Fruit fly (Drosophila melanogaster) whole organism, embryonic: ENCODE results near the gene Rbcn-3B.

Experiments
- Atf3 ChIP-seq: fragments of 200-800 bp; sonication (Bioruptor generic); optimal IDR thresholded peaks from 3 replicates; lab custom pipeline; 2016; ENCODE audit warnings: missing biosample characterization, missing genetic modification characterization
- Awh ChIP-seq: fragments of 200-800 bp; sonication (Bioruptor generic); IDR thresholded peaks from 2 replicates; pipeline ENCODE4, ENCODE4 v1.3.6; 2022; ENCODE audit warnings: missing biosample characterization, missing genetic modification characterization
- BEAF-32 ChIP-seq: fragments of 200-800 bp; sonication (Bioruptor generic); optimal IDR thresholded peaks from 3 replicates; lab custom pipeline; 2017; ENCODE audit warnings: missing biosample characterization, missing genetic modification characterization, mild to moderate bottlenecking, moderate library complexity, missing genetic modification reagents
- Bgb ChIP-seq: fragments of 200-800 bp; sonication (Bioruptor generic); IDR thresholded peaks from 2 replicates; pipeline ENCODE4 v1.3.6; 2022; ENCODE audit warnings: missing biosample characterization, missing genetic modification characterization; ENCODE audit not compliant: partially characterized antibody
- CG10979 ChIP-seq: fragments of 200-800 bp; sonication (Bioruptor generic); optimal IDR thresholded peaks from 2 replicates; lab custom pipeline; 2018; ENCODE audit warnings: missing biosample characterization, mild to moderate bottlenecking, missing genetic modification characterization, moderate library complexity
- CG11695 ChIP-seq: fragments of 200-800 bp; sonication (Bioruptor generic); IDR thresholded peaks from 3 replicates; pipeline ENCODE4 v1.3.6; 2022; ENCODE audit warnings: missing biosample characterization, missing genetic modification characterization
- CG14667 ChIP-seq: fragments of 200-800 bp; sonication (Bioruptor generic); IDR thresholded peaks from 2 replicates; pipeline ENCODE4 v1.3.6; 2022; ENCODE audit warnings: missing biosample characterization, missing genetic modification characterization
- CG15696 ChIP-seq: fragments of 200-800 bp; sonication (Bioruptor generic); optimal IDR thresholded peaks from 2 replicates; lab custom pipeline; 2019; ENCODE audit warnings: missing biosample characterization, mild to moderate bottlenecking, missing genetic modification characterization, moderate library complexity
- CG1603 ChIP-seq: fragments of 200-800 bp; sonication (Bioruptor generic); optimal IDR thresholded peaks from 2 replicates; lab custom pipeline; 2019; ENCODE audit warnings: missing biosample characterization, mild to moderate bottlenecking, missing genetic modification characterization, moderate library complexity
- CG17359 ChIP-seq: fragments of 200-800 bp; sonication (Bioruptor generic); optimal IDR thresholded peaks from 3 replicates; lab custom pipeline; 2018; ENCODE audit warnings: missing biosample characterization, mild to moderate bottlenecking, missing genetic modification characterization, moderate library complexity
- CG17385 ChIP-seq: fragments of 200-800 bp; sonication (Bioruptor generic); optimal IDR thresholded peaks from 3 replicates; lab custom pipeline; 2018; ENCODE audit warnings: missing biosample characterization, mild to moderate bottlenecking, missing genetic modification characterization
- CG2199 ChIP-seq: fragments of 200-800 bp; sonication (Bioruptor generic); IDR thresholded peaks from 3 replicates; pipeline ENCODE4 v1.3.6; 2022; ENCODE audit warnings: missing biosample characterization, missing genetic modification characterization
- CG30403 ChIP-seq: fragments of 200-800 bp; sonication (Bioruptor generic); optimal IDR thresholded peaks from 3 replicates; lab custom pipeline; 2016; ENCODE audit warnings: missing biosample characterization, missing genetic modification characterization
- CG34224 ChIP-seq: fragments of 200-800 bp; sonication (Bioruptor generic); IDR thresholded peaks from 3 replicates; pipeline ENCODE4 v1.3.6; 2022; ENCODE audit warnings: missing biosample characterization, missing genetic modification characterization; ENCODE audit not compliant: partially characterized antibody
- CG5180 ChIP-seq: fragments of 200-800 bp; sonication (Bioruptor generic); optimal IDR thresholded peaks from 3 replicates; lab custom pipeline; 2017; ENCODE audit warnings: missing biosample characterization, missing genetic modification characterization, mild to moderate bottlenecking, moderate library complexity, missing genetic modification reagents
- CG6272 ChIP-seq: fragments of 200-800 bp; sonication (Bioruptor generic); IDR thresholded peaks from 2 replicates; pipeline ENCODE4 v1.3.6; 2022; ENCODE audit warnings: missing biosample characterization, missing genetic modification characterization
- CG6813 ChIP-seq: fragments of 200-800 bp; sonication (Bioruptor generic); optimal IDR thresholded peaks from 2 replicates; lab custom pipeline; 2017; ENCODE audit warnings: missing biosample characterization, missing genetic modification characterization, mild to moderate bottlenecking, moderate library complexity, missing genetic modification reagents
- CG7745 ChIP-seq: fragments of 200-800 bp; sonication (Bioruptor generic); optimal IDR thresholded peaks from 2 replicates; lab custom pipeline; 2018; ENCODE audit warnings: missing biosample characterization, mild to moderate bottlenecking, missing genetic modification characterization, moderate library complexity
- CG9609 ChIP-seq: fragments of 200-800 bp; sonication (Bioruptor generic); optimal IDR thresholded peaks from 3 replicates; lab custom pipeline; 2016; ENCODE audit warnings: missing biosample characterization, missing genetic modification characterization
- CG9727 ChIP-seq: fragments of 200-800 bp; sonication (Bioruptor generic); optimal IDR thresholded peaks from 3 replicates; lab custom pipeline; 2017; ENCODE audit warnings: missing biosample characterization, mild to moderate bottlenecking, missing genetic modification characterization
- CG9932 ChIP-seq: fragments of 200-800 bp; sonication (Bioruptor generic); IDR thresholded peaks from 2 replicates; pipeline ENCODE4 v1.3.6; 2022; ENCODE audit warnings: missing biosample characterization, missing genetic modification characterization
- Drgx ChIP-seq: fragments of 200-800 bp; sonication (Bioruptor generic); IDR thresholded peaks from 2 replicates; pipeline ENCODE4 v1.3.6; 2022; ENCODE audit warnings: missing biosample characterization, missing genetic modification characterization
- Neu2 ChIP-seq: fragments of 200-800 bp; sonication (Bioruptor generic); optimal IDR thresholded peaks from 3 replicates; lab custom pipeline; 2016; ENCODE audit warnings: missing biosample characterization, missing genetic modification characterization, borderline replicate concordance
- PHDP ChIP-seq: fragments of 200-800 bp; sonication (Bioruptor generic); optimal IDR thresholded peaks from 3 replicates; lab custom pipeline; 2018; ENCODE audit warnings: missing biosample characterization, mild to moderate bottlenecking, missing genetic modification characterization, moderate library complexity
- Poxn ChIP-seq: fragments of 200-800 bp; sonication (Bioruptor generic); IDR thresholded peaks from 2 replicates; pipeline ENCODE4 v1.3.6; 2022; ENCODE audit warnings: missing biosample characterization, missing genetic modification characterization
- Six4 ChIP-seq: fragments of 200-800 bp; sonication (Bioruptor generic); optimal IDR thresholded peaks from 2 replicates; lab custom pipeline; 2016; ENCODE audit warnings: missing biosample characterization, missing genetic modification characterization
- Taf1 ChIP-seq: fragments of 200-800 bp; sonication (Bioruptor generic); IDR thresholded peaks from 2 replicates; pipeline ENCODE4 v1.3.6; 2022; ENCODE audit warnings: missing biosample characterization, missing genetic modification characterization
- ab ChIP-seq: fragments of 200-800 bp; sonication (Bioruptor generic); optimal IDR thresholded peaks from 2 replicates; lab custom pipeline; 2016; ENCODE audit warnings: missing biosample characterization, missing genetic modification characterization
- br ChIP-seq: fragments of >200 bp; optimal IDR thresholded peaks from 2 replicates; lab custom pipeline; 2017
- chif ChIP-seq, 2 experiments: fragments of 200-800 bp; sonication (Bioruptor generic); optimal IDR thresholded peaks; 3 replicates each; lab custom pipeline; 2016; ENCODE audit warnings: missing biosample characterization in 2 of 2, missing genetic modification characterization in 2 of 2
- crc ChIP-seq: fragments of 200-800 bp; sonication (Bioruptor generic); optimal IDR thresholded peaks from 2 replicates; lab custom pipeline; 2016; ENCODE audit warnings: missing biosample characterization, missing genetic modification characterization
- croc ChIP-seq: fragments of 200-800 bp; sonication (Bioruptor generic); conservative IDR thresholded peaks from 3 replicates; pipeline ENCODE4 v1.3.6; 2022; ENCODE audit warnings: missing biosample characterization, missing genetic modification characterization
- crp ChIP-seq, 2 experiments: fragments of 200-800 bp; sonication (Bioruptor generic); optimal IDR thresholded peaks; 2 replicates in 1 of 2; 3 replicates in 1 of 2; lab custom pipeline; 2017; ENCODE audit warnings: missing biosample characterization in 2 of 2, missing genetic modification characterization in 2 of 2, mild to moderate bottlenecking in 1 of 2, moderate library complexity in 1 of 2
- gsb-n ChIP-seq: fragments of 200-800 bp; sonication (Bioruptor generic); optimal IDR thresholded peaks from 3 replicates; lab custom pipeline; 2018; ENCODE audit warnings: missing biosample characterization, mild to moderate bottlenecking, missing genetic modification characterization
- gt ChIP-seq: fragments of 200-800 bp; sonication (Bioruptor generic); IDR thresholded peaks from 2 replicates; pipeline ENCODE4 v1.3.6; 2022; ENCODE audit warnings: missing biosample characterization, missing genetic modification characterization
- kah ChIP-seq: fragments of 200-800 bp; sonication (Bioruptor generic); optimal IDR thresholded peaks from 2 replicates; lab custom pipeline; 2018; ENCODE audit warnings: missing biosample characterization, mild to moderate bottlenecking, missing genetic modification characterization
- lbe ChIP-seq: fragments of 200-800 bp; sonication (Bioruptor generic); optimal IDR thresholded peaks from 2 replicates; lab custom pipeline; 2016; ENCODE audit warnings: missing biosample characterization, mild to moderate bottlenecking, missing genetic modification characterization
- lilli ChIP-seq: fragments of 200-800 bp; sonication (Bioruptor generic); optimal IDR thresholded peaks from 3 replicates; lab custom pipeline; 2016; ENCODE audit warnings: missing biosample characterization, missing genetic modification characterization
- pan ChIP-seq, 4 experiments: fragments of >200 bp in 3 of 4; fragments of 200-800 bp in 1 of 4; sonication (Bioruptor generic) in 1 of 4; optimal IDR thresholded peaks in 3 of 4; IDR thresholded peaks in 1 of 4; 2 replicates each; pipeline versions ENCODE4 v1.3.6 to Lab custom; 2017 to 2022; ENCODE audit warnings: missing biosample characterization in 2 of 4, missing genetic modification characterization in 2 of 4, mixed read lengths in 1 of 4
- pita ChIP-seq: fragments of 200-800 bp; sonication (Bioruptor generic); optimal IDR thresholded peaks from 2 replicates; lab custom pipeline; 2017; ENCODE audit warnings: missing biosample characterization, mild to moderate bottlenecking, missing genetic modification characterization
- sc ChIP-seq, 3 experiments: fragments of >200 bp in 2 of 3; fragments of 200-800 bp in 1 of 3; sonication (Bioruptor generic) in 1 of 3; optimal IDR thresholded peaks; 2 replicates in 2 of 3; 3 replicates in 1 of 3; lab custom pipeline; 2017; ENCODE audit warnings: mild to moderate bottlenecking in 1 of 3, missing biosample characterization in 1 of 3, missing genetic modification characterization in 1 of 3, missing genetic modification reagents in 1 of 3
- schlank ChIP-seq: fragments of 200-800 bp; sonication (Bioruptor generic); optimal IDR thresholded peaks from 2 replicates; lab custom pipeline; 2018; ENCODE audit warnings: missing biosample characterization, mild to moderate bottlenecking, missing genetic modification characterization
- stwl ChIP-seq: fragments of 200-800 bp; sonication (Bioruptor generic); optimal IDR thresholded peaks from 3 replicates; lab custom pipeline; 2018; ENCODE audit warnings: missing biosample characterization, mild to moderate bottlenecking, missing genetic modification characterization, moderate library complexity
- tap ChIP-seq: fragments of 200-800 bp; optimal IDR thresholded peaks from 3 replicates; lab custom pipeline; 2019; ENCODE audit warnings: missing biosample characterization, mild to moderate bottlenecking, missing genetic modification characterization, moderate library complexity
- tll ChIP-seq, 2 experiments: fragments of 200-800 bp in 1 of 2; fragments of >200 bp in 1 of 2; sonication (Bioruptor generic) in 1 of 2; optimal IDR thresholded peaks; 2 replicates each; lab custom pipeline; 2017 to 2019; ENCODE audit warnings: missing biosample characterization in 2 of 2, missing genetic modification characterization in 2 of 2, mild to moderate bottlenecking in 1 of 2, moderate library complexity in 1 of 2
- tna ChIP-seq: fragments of 200-800 bp; sonication (Bioruptor generic); IDR thresholded peaks from 2 replicates; pipeline ENCODE4 v1.3.6; 2022; ENCODE audit warnings: missing biosample characterization, missing genetic modification characterization; ENCODE audit not compliant: partially characterized antibody
- vvl ChIP-seq: fragments of 200-800 bp; sonication (Bioruptor generic); IDR thresholded peaks from 2 replicates; pipeline ENCODE4 v1.3.6; 2022; ENCODE audit warnings: missing biosample characterization, missing genetic modification characterization
- zen2 ChIP-seq: fragments of 200-800 bp; sonication (Bioruptor generic); IDR thresholded peaks from 3 replicates; pipeline ENCODE4 v1.3.6; 2022; ENCODE audit warnings: missing biosample characterization, missing genetic modification characterization; ENCODE audit not compliant: partially characterized antibody

Gene Rbcn-3B

dm6 chrX:1907727-1908264 lies 924 bp upstream of the Rbcn-3B start, which contains the start of gene mip130 (continued):
- TF ChIP-seq CG34224 (GFP tag; lab: Robert Waterston, UW) (peak; percentile 81), pita (GFP tag; lab: Kevin White, UChicago) (no peak), lilli (peak; percentile 11), Six4 (GFP tag; lab: Kevin White, UChicago) (no peak), Neu2 (GFP tag; lab: Kevin White, UChicago) (no peak), Drgx (GFP tag; lab: Robert Waterston, UW) (peak; percentile 48; the same call in 1 of the 2 replicates), Taf1 (GFP tag; lab: Robert Waterston, UW) (no peak), sc (optimal IDR thresholded peaks at IDR 0.05; lab: Kevin White, UChicago) (no peak), sc (GFP tag; optimal IDR thresholded peaks at IDR 0.05; lab: Kevin White, UChicago) (no peak), vvl (GFP tag; lab: Robert Waterston, UW) (peak; percentile 19), CG15696 (tag; lab: Kevin White, UChicago) (peak; percentile 40), zen2 (GFP tag; lab: Robert Waterston, UW) (peak; percentile 61; the same call in 1 of the 3 replicates), CG6813 (no peak), CG17359 (peak; percentile 55), br (lab: Kevin White, UChicago) (no peak), gsb-n (tag; lab: Kevin White, UChicago) (peak; percentile 25), CG9609 (GFP tag; lab: Kevin White, UChicago) (no peak), stwl (tag; lab: Kevin White, UChicago) (peak; percentile 42), CG9727 (GFP tag; lab: Kevin White, UChicago) (peak; percentile 52), CG5180 (GFP tag; lab: Kevin White, UChicago) (no peak), pan (optimal IDR thresholded peaks at IDR 0.05; lab: Kevin White, UChicago) (no peak), pan (GFP tag; optimal IDR thresholded peaks at IDR 0.05 in 1 of 2, IDR thresholded peaks at IDR 0.05 in 1 of 2) (peak in 1 of 2 experiments; percentile 60), ab (GFP tag; lab: Kevin White, UChicago) (no peak), tll (GFP tag; optimal IDR thresholded peaks at IDR 0.05; lab: Kevin White, UChicago) (no peak), CG9932 (peak; percentile 72), CG6272 (GFP tag; lab: Robert Waterston, UW) (no peak), CG10979 (peak; percentile 36), CG17385 (GFP tag; lab: Kevin White, UChicago) (peak; percentile 50), Bgb (peak; percentile 68), lbe (no peak), CG14667 (GFP tag; lab: Robert Waterston, UW) (no peak), croc (GFP tag; lab: Robert Waterston, UW) (no peak), Atf3 (GFP tag; lab: Kevin White, UChicago) (no peak), crc (GFP tag; lab: Kevin White, UChicago) (peak; percentile 2), Awh (GFP tag; lab: Robert Waterston, UW) (no peak), CG1603 (tag; lab: Kevin White, UChicago) (peak; percentile 50), tna (0 out of 2 replicates have a peak, but pooled peaks have one; percentile 18), CG11695 (GFP tag; lab: Robert Waterston, UW) (no peak), CG2199 (no peak), CG30403 (GFP tag; lab: Kevin White, UChicago) (peak; percentile 27), tap (no peak), Poxn (no peak), schlank (tag; lab: Kevin White, UChicago) (no peak), CG7745 (tag; lab: Kevin White, UChicago) (no peak), gt (GFP tag; lab: Robert Waterston, UW) (no peak), BEAF-32 (GFP tag; lab: Kevin White, UChicago) (peak; percentile 80), chif (GFP tag; optimal IDR thresholded peaks at IDR 0.05; lab: Kevin White, UChicago) (peak in 1 of 2 experiments; percentile 4), PHDP (tag; lab: Kevin White, UChicago) (peak; percentile 41), kah (GFP tag; lab: Kevin White, UChicago) (no peak), crp (GFP tag; optimal IDR thresholded peaks at IDR 0.05; lab: Kevin White, UChicago) (peak; percentile 35 to 85)
